Fruit fly (Drosophila melanogaster): ENCODE results near the gene Snoo.

The Snoo gene

DNA sequence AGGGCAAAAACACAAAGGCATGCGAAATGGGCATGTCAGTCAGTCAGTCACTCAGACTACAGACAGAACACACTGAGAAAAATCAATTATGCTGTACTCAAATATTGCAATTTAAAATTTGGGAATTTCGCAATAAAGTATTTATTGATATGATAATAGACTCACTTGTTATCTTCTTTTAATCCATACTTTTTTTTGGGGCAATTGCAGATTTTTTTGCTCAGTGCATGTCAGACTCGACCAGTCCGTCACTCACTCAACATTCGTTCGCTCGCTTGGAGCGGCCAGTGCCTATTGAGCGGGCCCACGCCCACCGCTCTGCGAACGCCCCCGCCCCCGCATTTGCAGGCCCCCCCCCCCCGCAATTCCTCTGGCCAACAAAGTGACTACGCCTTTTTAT, 67.6 kb downstream of the Snoo start (continued):
- peak; percentile 74 for TF ChIP-seq CG30403 (GFP tag; optimal IDR thresholded peaks at IDR 0.05)
- TF ChIP-seq eyg (GFP tag; optimal IDR thresholded peaks at IDR 0.05) = no peak
- TF ChIP-seq crol (GFP tag; IDR thresholded peaks at IDR 0.05) = peak; percentile 66
- no peak for TF ChIP-seq CG4424 (GFP tag; optimal IDR thresholded peaks at IDR 0.05)
- no peak for TF ChIP-seq dan (GFP tag; IDR thresholded peaks at IDR 0.05)
- TF ChIP-seq CG4282 (GFP tag; optimal IDR thresholded peaks at IDR 0.05) = no peak
- TF ChIP-seq CG7357 (GFP tag; IDR thresholded peaks at IDR 0.05) = peak; percentile 46; the same call in 1 of the 3 replicates
- peak; percentile 52 for TF ChIP-seq CG43689 (GFP tag; IDR thresholded peaks at IDR 0.05)
- TF ChIP-seq cato (GFP tag; optimal IDR thresholded peaks at IDR 0.05; ENCODE audit: borderline replicate concordance) = peak; percentile 49
- TF ChIP-seq CG14965 (GFP tag; optimal IDR thresholded peaks at IDR 0.05; ENCODE audit: borderline replicate concordance) = no peak
- TF ChIP-seq Stat92E (GFP tag; optimal IDR thresholded peaks at IDR 0.05) = no peak
- TF ChIP-seq D19B (GFP tag; optimal IDR thresholded peaks at IDR 0.05) = no peak
- TF ChIP-seq Dref (GFP tag; IDR thresholded peaks at IDR 0.05) = no peak
- TF ChIP-seq psq (GFP tag; optimal IDR thresholded peaks at IDR 0.05) = no peak
- peak; percentile 65 for TF ChIP-seq Oaz (GFP tag; IDR thresholded peaks at IDR 0.05)
- TF ChIP-seq CG16813 (GFP tag; IDR thresholded peaks at IDR 0.05; ENCODE audit: partially characterized antibody) = no peak
- TF ChIP-seq CG34376 (GFP tag; optimal IDR thresholded peaks at IDR 0.05) = no peak
- TF ChIP-seq Sox102F (GFP tag; optimal IDR thresholded peaks at IDR 0.05) = peak; percentile 83
- TF ChIP-seq Chrac-16 (GFP tag; optimal IDR thresholded peaks at IDR 0.05) = peak; percentile 63
- peak; percentile 54; the same call in 1 of the 2 replicates for TF ChIP-seq ssp (GFP tag; IDR thresholded peaks at IDR 0.05)
- peak; percentile 51; the same call in 1 of the 2 replicates for TF ChIP-seq CG1024 (GFP tag; IDR thresholded peaks at IDR 0.05)
- TF ChIP-seq org-1 (GFP tag; optimal IDR thresholded peaks at IDR 0.05) = peak; percentile 56
- peak; percentile 36 for TF ChIP-seq Ets65A (GFP tag)
- no peak for TF ChIP-seq CG6791 (GFP tag; IDR thresholded peaks at IDR 0.05; ENCODE audit: partially characterized antibody)
- no peak for TF ChIP-seq gsb (GFP tag; IDR thresholded peaks at IDR 0.05)
- TF ChIP-seq sim (GFP tag; IDR thresholded peaks at IDR 0.05) = peak; percentile 46; the same call in 1 of the 2 replicates
- no peak for TF ChIP-seq usp (GFP tag; optimal IDR thresholded peaks at IDR 0.05)
- peak; percentile 38 for TF ChIP-seq HLH54F (GFP tag; optimal IDR thresholded peaks at IDR 0.05)
- no peak for TF ChIP-seq CG9727 (GFP tag; optimal IDR thresholded peaks at IDR 0.05)
- TF ChIP-seq Hmr (GFP tag; optimal IDR thresholded peaks at IDR 0.05) = peak; percentile 81
- TF ChIP-seq cg (GFP tag; optimal IDR thresholded peaks at IDR 0.05) = no peak
- no peak for TF ChIP-seq Hr39 (optimal IDR thresholded peaks at IDR 0.05)
- TF ChIP-seq CG12744 (GFP tag; optimal IDR thresholded peaks at IDR 0.05) = no peak
- TF ChIP-seq CG9437 (GFP tag; optimal IDR thresholded peaks at IDR 0.05) = peak; percentile 29
- peak; percentile 14 for TF ChIP-seq dm (GFP tag; optimal IDR thresholded peaks at IDR 0.05)
- TF ChIP-seq CG12104 (GFP tag; optimal IDR thresholded peaks at IDR 0.05) = no peak
- no peak for TF ChIP-seq bowl (GFP tag; IDR thresholded peaks at IDR 0.05)
- no peak for TF ChIP-seq CG15073 (GFP tag; optimal IDR thresholded peaks at IDR 0.05)
- no peak for TF ChIP-seq nau (GFP tag; optimal IDR thresholded peaks at IDR 0.05)
- TF ChIP-seq phol (tag; optimal IDR thresholded peaks at IDR 0.05) = peak; percentile 9
- TF ChIP-seq CG7745 (tag; optimal IDR thresholded peaks at IDR 0.05) = no peak
- no peak for TF ChIP-seq CG13624 (GFP tag; optimal IDR thresholded peaks at IDR 0.05)
- peak; percentile 78 for TF ChIP-seq CG14050 (GFP tag; IDR thresholded peaks at IDR 0.05)
- no peak for TF ChIP-seq CG13287 (GFP tag; IDR thresholded peaks at IDR 0.05; ENCODE audit: partially characterized antibody)
- TF ChIP-seq Abd-B (GFP tag; optimal IDR thresholded peaks at IDR 0.05) = peak; percentile 55
- TF ChIP-seq ase (GFP tag; IDR thresholded peaks at IDR 0.05) = peak; percentile 38; the same call in 1 of the 3 replicates
- peak; percentile 62 for TF ChIP-seq ATbp (GFP tag; optimal IDR thresholded peaks at IDR 0.05)
- peak; percentile 68; the same call in 1 of the 2 replicates for TF ChIP-seq CG4730 (GFP tag; IDR thresholded peaks at IDR 0.05)
- peak; percentile 48 for TF ChIP-seq Sox100B (GFP tag; optimal IDR thresholded peaks at IDR 0.05)
- TF ChIP-seq Mrtf (GFP tag; IDR thresholded peaks at IDR 0.05) = peak; percentile 72; the same call in 2 of the 3 replicates
- no peak for TF ChIP-seq CG15011 (GFP tag; optimal IDR thresholded peaks at IDR 0.05)
- TF ChIP-seq ERR (GFP tag; optimal IDR thresholded peaks at IDR 0.05) = no peak

Data from whole organism, embryonic.